Worm (Caenorhabditis elegans) whole organism, early embryonic: ENCODE data around the gene rab-7.

ENCODE experiments used
- F13C5.2 ChIP-seq: sonication (generic microtip); optimal IDR thresholded peaks from 2 replicates; lab custom pipeline; 2017; ENCODE audit warnings: mild to moderate bottlenecking, missing genetic modification characterization, inconsistent platforms, missing compliant biosample characterization
- ama-1 ChIP-seq: fragments of 150-350 bp; optimal IDR thresholded peaks from 2 replicates; lab custom pipeline; 2014
- ceh-36 ChIP-seq: sonication (generic microtip); optimal IDR thresholded peaks from 2 replicates; lab custom pipeline; 2016; ENCODE audit warnings: missing genetic modification characterization, inconsistent platforms, missing compliant biosample characterization
- ets-7 ChIP-seq: sonication (generic microtip); optimal IDR thresholded peaks from 2 replicates; lab custom pipeline; 2016; ENCODE audit warnings: missing genotype, missing genetic modification characterization, missing compliant biosample characterization
- flt-1 ChIP-seq: fragments of 200-800 bp; sonication (Bioruptor generic); IDR thresholded peaks from 2 replicates; pipeline ENCODE4 v1.3.6; 2022; ENCODE audit warnings: missing genetic modification characterization, missing compliant biosample characterization
- hmg-4 ChIP-seq: fragments of 200-800 bp; sonication (Bioruptor generic); optimal IDR thresholded peaks from 2 replicates; lab custom pipeline; 2018; ENCODE audit warnings: mild to moderate bottlenecking, missing genetic modification characterization, missing compliant biosample characterization
- hnd-1 ChIP-seq: sonication (generic microtip); optimal IDR thresholded peaks from 2 replicates; lab custom pipeline; 2016; ENCODE audit warnings: missing genetic modification characterization, missing compliant biosample characterization
- pes-1 ChIP-seq: fragments of 200-800 bp; sonication (Bioruptor generic); IDR thresholded peaks from 2 replicates; pipeline ENCODE4 v1.3.6; 2022; ENCODE audit warnings: missing genetic modification reagents, missing genetic modification characterization, missing compliant biosample characterization
- tbx-11 ChIP-seq: fragments of 200-800 bp; sonication (Bioruptor generic); IDR thresholded peaks from 2 replicates; pipeline ENCODE4 v1.3.6; 2022; ENCODE audit warnings: missing genetic modification characterization, missing compliant biosample characterization

DNA sequence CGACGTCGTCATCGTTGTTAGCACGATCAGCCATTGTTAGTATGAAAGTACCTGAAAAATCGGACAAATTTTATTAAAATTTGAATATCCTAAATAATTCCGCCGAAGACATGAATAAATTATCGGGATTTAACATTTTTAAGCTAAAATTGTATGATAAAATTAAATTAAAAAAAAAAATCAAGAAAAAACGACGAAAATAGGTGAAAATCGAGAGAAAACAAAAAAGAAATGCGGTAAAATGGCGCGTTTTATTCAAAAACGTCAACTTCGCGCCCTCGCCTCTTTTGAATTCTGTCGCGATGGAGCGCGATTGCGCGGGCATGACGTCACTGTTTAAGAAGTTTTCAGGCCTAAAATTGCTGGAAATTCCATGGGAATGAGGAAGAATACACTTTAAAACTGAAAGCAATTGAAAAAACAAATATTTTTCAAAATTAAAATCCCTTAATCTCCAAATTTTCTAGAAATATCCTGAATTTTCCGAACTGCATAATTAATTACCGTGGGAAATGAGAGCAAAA, 39.9 kb upstream of the rab-7 start, which contains the start of gene mcm-2:
- TF ChIP-seq ama-1 (lab: Kevin White, UChicago) (no peak), hnd-1 (tag; lab: Kevin White, UChicago) (no peak), tbx-11 (no peak), ets-7 (tag; lab: Kevin White, UChicago) (no peak), F13C5.2 (no peak), hmg-4 (GFP tag; lab: Kevin White, UChicago) (no peak), ceh-36 (tag; lab: Kevin White, UChicago) (no peak), pes-1 (no peak), flt-1 (GFP tag; lab: Robert Waterston, UW) (no peak)
